Worm (Caenorhabditis elegans) whole organism, L3 larva: ENCODE results near the gene ZK632.12.

ENCODE experiments used
- R02D3.7 ChIP-seq: fragments of 150-350 bp; optimal IDR thresholded peaks from 2 replicates; lab custom pipeline; 2014; ENCODE audit warnings: missing biosample characterization, missing genetic modification characterization
- ZK546.5 ChIP-seq: sonication (generic microtip); optimal IDR thresholded peaks from 2 replicates; lab custom pipeline; 2017; ENCODE audit warnings: missing biosample characterization, missing genetic modification characterization
- aly-2 ChIP-seq: fragments of 150-350 bp; optimal IDR thresholded peaks from 2 replicates; lab custom pipeline; 2014; ENCODE audit warnings: missing biosample characterization, missing genetic modification characterization
- ama-1 ChIP-seq: fragments of 150-350 bp; optimal IDR thresholded peaks from 2 replicates; lab custom pipeline; 2018
- ceh-16 ChIP-seq: sonication (generic microtip); optimal IDR thresholded peaks from 2 replicates; lab custom pipeline; 2017; ENCODE audit warnings: missing biosample characterization, missing genetic modification characterization
- ceh-28 ChIP-seq: fragments of 150-350 bp; optimal IDR thresholded peaks from 2 replicates; lab custom pipeline; 2014; ENCODE audit warnings: missing biosample characterization, missing genetic modification reagents, missing genetic modification characterization
- ceh-82 ChIP-seq: fragments of 150-350 bp; optimal IDR thresholded peaks from 2 replicates; lab custom pipeline; 2014; ENCODE audit warnings: missing biosample characterization, missing genetic modification characterization
- ceh-9 ChIP-seq: sonication (generic microtip); optimal IDR thresholded peaks from 2 replicates; lab custom pipeline; 2018; ENCODE audit warnings: missing biosample characterization, missing genetic modification characterization
- daf-12 ChIP-seq: fragments of 150-350 bp; optimal IDR thresholded peaks from 2 replicates; lab custom pipeline; 2014; ENCODE audit warnings: missing biosample characterization, missing genetic modification reagents, missing genetic modification characterization
- egl-27 ChIP-seq: sonication (generic microtip); optimal IDR thresholded peaks from 4 replicates; lab custom pipeline; 2017; ENCODE audit warnings: missing biosample characterization, missing genetic modification reagents, missing genetic modification characterization
- egl-5 ChIP-seq: fragments of 150-350 bp; optimal IDR thresholded peaks from 2 replicates; lab custom pipeline; 2017; ENCODE audit warnings: missing biosample characterization, missing genetic modification reagents, missing genetic modification characterization, inconsistent platforms
- elt-1 ChIP-seq: fragments of 150-350 bp; optimal IDR thresholded peaks from 2 replicates; lab custom pipeline; 2014; ENCODE audit warnings: missing biosample characterization, missing genetic modification characterization
- elt-2 ChIP-seq: sonication (generic microtip); optimal IDR thresholded peaks from 2 replicates; lab custom pipeline; 2016; ENCODE audit warnings: missing genetic modification reagents, mild to moderate bottlenecking, missing genetic modification characterization, missing compliant biosample characterization
- elt-3 ChIP-seq, 3 experiments: fragments of 150-350 bp in 1 of 3; sonication (generic microtip) in 2 of 3; optimal IDR thresholded peaks; 2 replicates in 2 of 3; 4 replicates in 1 of 3; lab custom pipeline; 2014 to 2017; ENCODE audit warnings: missing biosample characterization in 3 of 3, missing genetic modification characterization in 3 of 3
- eor-1 ChIP-seq, 2 experiments: fragments of 150-350 bp; optimal IDR thresholded peaks; 2 replicates each; lab custom pipeline; 2014 to 2018; ENCODE audit warnings: missing biosample characterization in 2 of 2, missing genetic modification characterization in 2 of 2
- fkh-10 ChIP-seq: sonication (generic microtip); optimal IDR thresholded peaks from 2 replicates; lab custom pipeline; 2017; ENCODE audit warnings: missing biosample characterization, missing genetic modification reagents, missing genetic modification characterization
- fkh-2 ChIP-seq: fragments of 150-350 bp; optimal IDR thresholded peaks from 2 replicates; lab custom pipeline; 2014; ENCODE audit warnings: missing biosample characterization, missing genetic modification reagents, missing genetic modification characterization
- fos-1 ChIP-seq: fragments of 150-350 bp; optimal IDR thresholded peaks from 2 replicates; lab custom pipeline; 2014; ENCODE audit warnings: missing biosample characterization, missing genetic modification characterization
- jun-1 ChIP-seq: fragments of 150-350 bp; optimal IDR thresholded peaks from 2 replicates; lab custom pipeline; 2014; ENCODE audit warnings: missing biosample characterization, missing genetic modification reagents, missing genetic modification characterization
- lin-15B ChIP-seq: fragments of 150-350 bp; optimal IDR thresholded peaks from 2 replicates; lab custom pipeline; 2014; ENCODE audit warnings: missing biosample characterization, missing genetic modification characterization
- lin-39 ChIP-seq: fragments of 150-350 bp; optimal IDR thresholded peaks from 2 replicates; lab custom pipeline; 2018; ENCODE audit warnings: missing biosample characterization, missing genetic modification reagents, missing genetic modification characterization
- lsy-12 ChIP-seq: sonication (generic microtip); optimal IDR thresholded peaks from 2 replicates; lab custom pipeline; 2016; ENCODE audit warnings: mild to moderate bottlenecking, missing genetic modification characterization, missing compliant biosample characterization
- nfya-1 ChIP-seq: sonication (generic microtip); optimal IDR thresholded peaks from 2 replicates; lab custom pipeline; 2017; ENCODE audit warnings: missing genetic modification characterization, mild to moderate bottlenecking, missing compliant biosample characterization, antibody characterized with exemption, moderate library complexity; ENCODE audit not compliant: insufficient read depth
- nhr-23 ChIP-seq: fragments of 150-350 bp; optimal IDR thresholded peaks from 2 replicates; lab custom pipeline; 2014; ENCODE audit warnings: missing biosample characterization, missing genetic modification reagents, missing genetic modification characterization
- nhr-28 ChIP-seq: fragments of 150-350 bp; optimal IDR thresholded peaks from 2 replicates; lab custom pipeline; 2014; ENCODE audit warnings: missing biosample characterization, missing genetic modification characterization
- nhr-43 ChIP-seq: sonication (generic microtip); optimal IDR thresholded peaks from 2 replicates; lab custom pipeline; 2016; ENCODE audit warnings: mild to moderate bottlenecking, missing genetic modification characterization, missing compliant biosample characterization; ENCODE audit not compliant: poor library complexity, severe bottlenecking
- nhr-67 ChIP-seq: fragments of 150-350 bp; optimal IDR thresholded peaks from 2 replicates; lab custom pipeline; 2014; ENCODE audit warnings: missing biosample characterization, missing genetic modification characterization
- nhr-77 ChIP-seq: fragments of 150-350 bp; optimal IDR thresholded peaks from 2 replicates; lab custom pipeline; 2014; ENCODE audit warnings: missing biosample characterization, missing genetic modification characterization
- pha-4 ChIP-seq: fragments of 150-350 bp; optimal IDR thresholded peaks from 2 replicates; lab custom pipeline; 2014; ENCODE audit warnings: missing biosample characterization, missing genetic modification reagents, missing genetic modification characterization
- pqm-1 ChIP-seq: fragments of 150-350 bp; optimal IDR thresholded peaks from 2 replicates; lab custom pipeline; 2017; ENCODE audit warnings: missing biosample characterization, missing genetic modification characterization, inconsistent platforms
- sea-2 ChIP-seq: fragments of 150-350 bp; sonication (generic microtip); optimal IDR thresholded peaks from 4 replicates; lab custom pipeline; 2014; ENCODE audit warnings: missing biosample characterization, missing genetic modification reagents, missing genetic modification characterization
- skn-1 ChIP-seq: fragments of 150-350 bp; optimal IDR thresholded peaks from 2 replicates; lab custom pipeline; 2014; ENCODE audit warnings: missing biosample characterization, missing genetic modification characterization
- tbx-2 ChIP-seq: sonication (generic microtip); optimal IDR thresholded peaks from 2 replicates; lab custom pipeline; 2016; ENCODE audit warnings: mild to moderate bottlenecking, missing genetic modification characterization, missing compliant biosample characterization
- ztf-11 ChIP-seq: fragments of 150-350 bp; optimal IDR thresholded peaks from 2 replicates; lab custom pipeline; 2014; ENCODE audit warnings: missing biosample characterization, missing genetic modification characterization
- ztf-4 ChIP-seq: fragments of 150-350 bp; optimal IDR thresholded peaks from 2 replicates; lab custom pipeline; 2014; ENCODE audit warnings: missing biosample characterization, missing genetic modification characterization

The ZK632.12 gene

ce11 chrIII:9861470-9862342, 31.1 kb downstream of the ZK632.12 start (continued):
- TF ChIP-seq ceh-28: no peak
- TF ChIP-seq aly-2: no peak
- peak; percentile 26 for TF ChIP-seq nhr-43 (tag; lab: Kevin White, UChicago)
- no peak for TF ChIP-seq nhr-77 (tag; lab: Kevin White, UChicago)
- TF ChIP-seq ama-1 (lab: Kevin White, UChicago): no peak
- TF ChIP-seq ceh-82 (tag; lab: Kevin White, UChicago): peak; percentile 4
- TF ChIP-seq elt-1 (tag; lab: Kevin White, UChicago): no peak
- TF ChIP-seq nfya-1 (tag; lab: Kevin White, UChicago): peak; percentile 47
- TF ChIP-seq lsy-12: peak; percentile 72
- TF ChIP-seq skn-1 (tag; lab: Kevin White, UChicago): peak; percentile 46
- peak in 1 of 3 experiments; percentile 38 for TF ChIP-seq elt-3 (tag; optimal IDR thresholded peaks at IDR 0.05; lab: Kevin White, UChicago)
- TF ChIP-seq ztf-11 (tag; lab: Kevin White, UChicago): no peak
- TF ChIP-seq sea-2 (GFP tag; lab: Kevin White, UChicago): no peak
- TF ChIP-seq fkh-2 (tag; lab: Kevin White, UChicago): no peak
- TF ChIP-seq egl-5 (tag; lab: Kevin White, UChicago): peak; percentile 62
- peak; percentile 20 for TF ChIP-seq tbx-2
- TF ChIP-seq eor-1 (tag; optimal IDR thresholded peaks at IDR 0.05; lab: Kevin White, UChicago): no peak
- no peak for TF ChIP-seq nhr-28 (tag; lab: Kevin White, UChicago)

DNA sequence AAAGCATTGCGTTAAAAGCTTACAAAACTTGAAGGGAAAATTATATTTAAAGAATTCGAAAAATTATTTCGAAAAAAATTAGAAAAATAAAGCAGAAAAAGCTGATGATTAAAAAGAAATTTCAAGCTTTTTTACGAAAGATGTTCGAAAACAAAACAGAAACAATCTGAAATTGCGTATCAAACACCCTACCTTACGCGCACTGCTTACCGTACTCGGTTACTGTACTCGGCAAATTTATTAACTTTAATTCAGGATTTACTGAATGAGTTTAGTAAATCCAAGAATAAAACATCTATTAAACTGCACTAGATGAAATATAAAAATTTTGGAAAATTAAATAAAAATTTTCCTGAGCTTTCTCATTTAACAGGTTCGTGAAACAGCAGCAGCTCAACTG, 31.9 kb downstream of the ZK632.12 start:
- TF ChIP-seq ceh-16 (tag; lab: Kevin White, UChicago): no peak
- TF ChIP-seq ztf-11 (tag; lab: Kevin White, UChicago): no peak
- TF ChIP-seq pha-4 (tag; lab: Kevin White, UChicago): no peak
- no peak for TF ChIP-seq elt-3 (tag; optimal IDR thresholded peaks at IDR 0.05; lab: Kevin White, UChicago)
- TF ChIP-seq nhr-67 (tag; lab: Kevin White, UChicago): no peak
- no peak for TF ChIP-seq sea-2 (GFP tag; lab: Kevin White, UChicago)
- no peak for TF ChIP-seq skn-1 (tag; lab: Kevin White, UChicago)
- no peak for TF ChIP-seq elt-1 (tag; lab: Kevin White, UChicago)
- TF ChIP-seq daf-12 (tag; lab: Kevin White, UChicago): no peak
- TF ChIP-seq ZK546.5 (tag; lab: Kevin White, UChicago): no peak
- no peak for TF ChIP-seq nhr-43 (tag; lab: Kevin White, UChicago)
- no peak for TF ChIP-seq eor-1 (tag; optimal IDR thresholded peaks at IDR 0.05; lab: Kevin White, UChicago)
- no peak for TF ChIP-seq ceh-9 (tag; lab: Kevin White, UChicago)
- no peak for TF ChIP-seq nfya-1 (tag; lab: Kevin White, UChicago)
- no peak for TF ChIP-seq fkh-10 (GFP tag; lab: Kevin White, UChicago)
- no peak for TF ChIP-seq lin-39 (tag; lab: Kevin White, UChicago)
- TF ChIP-seq, all 47 proteins: peak for 0

- peak; percentile 41 for TF ChIP-seq nhr-23
- no peak for TF ChIP-seq skn-1 (tag; lab: Kevin White, UChicago)
Observed at ce11 chrIII:9867352-9867751, 36.8 kb downstream of the ZK632.12 start.

DNA sequence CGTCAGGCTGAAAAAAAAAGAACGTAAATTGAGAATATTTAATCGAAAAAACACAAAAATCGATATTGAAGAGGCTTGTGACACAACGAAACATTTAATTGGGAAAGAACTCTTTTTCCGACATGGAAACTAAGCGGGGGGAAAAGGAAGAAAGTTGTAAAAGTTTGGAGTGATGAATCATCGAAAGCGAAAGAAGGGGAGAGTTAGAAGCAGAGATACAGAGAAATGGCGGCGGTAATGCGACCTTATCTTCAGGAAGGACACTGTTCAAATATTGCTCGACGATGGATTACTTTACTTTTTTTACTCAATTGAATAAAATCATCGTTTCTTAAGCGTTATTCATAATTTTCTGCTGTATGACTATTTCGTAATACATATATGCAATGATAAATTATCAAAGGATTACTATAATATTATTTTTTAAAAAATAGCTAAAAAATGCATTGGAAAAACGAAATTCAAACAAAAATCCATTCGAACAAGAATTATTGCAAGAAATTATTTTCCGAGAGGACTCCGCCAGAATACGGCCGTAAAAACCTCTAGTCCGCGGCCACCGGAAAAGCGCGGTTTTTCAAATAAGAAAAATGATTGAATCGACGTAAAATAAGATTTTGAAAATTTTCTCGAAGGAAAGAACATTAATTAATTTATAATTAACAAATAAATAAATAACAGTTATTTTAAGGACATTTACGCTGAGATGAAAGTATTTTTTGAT, 37.3 kb downstream of the ZK632.12 start, which contains the start of gene dhhc-4:
dhhc-4 (minus strand) TSS at position 13 of the 724 bp plus-strand sequence.
- TF ChIP-seq nhr-43 (tag; lab: Kevin White, UChicago) (peak; percentile 86), ama-1 (lab: Kevin White, UChicago) (peak; percentile 6), egl-5 (tag; lab: Kevin White, UChicago) (peak; percentile 50), egl-27 (tag; lab: Kevin White, UChicago) (no peak), R02D3.7 (tag; lab: Kevin White, UChicago) (peak; percentile 26), lin-15B (tag; lab: Kevin White, UChicago) (peak; percentile 52), pqm-1 (peak; percentile 20), nhr-77 (tag; lab: Kevin White, UChicago) (no peak), eor-1 (tag; optimal IDR thresholded peaks at IDR 0.05; lab: Kevin White, UChicago) (no peak), ceh-82 (tag; lab: Kevin White, UChicago) (peak; percentile 47), nfya-1 (tag; lab: Kevin White, UChicago) (peak; percentile 68), tbx-2 (peak; percentile 28), ZK546.5 (tag; lab: Kevin White, UChicago) (peak; percentile 33), ztf-4 (tag; lab: Kevin White, UChicago) (no peak), lsy-12 (peak; percentile 52), nhr-67 (tag; lab: Kevin White, UChicago) (no peak), lin-39 (tag; lab: Kevin White, UChicago) (peak; percentile 42), elt-1 (tag; lab: Kevin White, UChicago) (peak; percentile 26), elt-2 (tag; lab: Kevin White, UChicago) (peak; percentile 39), ztf-11 (tag; lab: Kevin White, UChicago) (no peak), pha-4 (tag; lab: Kevin White, UChicago) (peak; percentile 11), jun-1 (tag; lab: Kevin White, UChicago) (peak; percentile 14), fos-1 (peak; percentile 30)
